Worm (Caenorhabditis elegans): ENCODE data around the gene twk-48.

twk-48 gene

DNA sequence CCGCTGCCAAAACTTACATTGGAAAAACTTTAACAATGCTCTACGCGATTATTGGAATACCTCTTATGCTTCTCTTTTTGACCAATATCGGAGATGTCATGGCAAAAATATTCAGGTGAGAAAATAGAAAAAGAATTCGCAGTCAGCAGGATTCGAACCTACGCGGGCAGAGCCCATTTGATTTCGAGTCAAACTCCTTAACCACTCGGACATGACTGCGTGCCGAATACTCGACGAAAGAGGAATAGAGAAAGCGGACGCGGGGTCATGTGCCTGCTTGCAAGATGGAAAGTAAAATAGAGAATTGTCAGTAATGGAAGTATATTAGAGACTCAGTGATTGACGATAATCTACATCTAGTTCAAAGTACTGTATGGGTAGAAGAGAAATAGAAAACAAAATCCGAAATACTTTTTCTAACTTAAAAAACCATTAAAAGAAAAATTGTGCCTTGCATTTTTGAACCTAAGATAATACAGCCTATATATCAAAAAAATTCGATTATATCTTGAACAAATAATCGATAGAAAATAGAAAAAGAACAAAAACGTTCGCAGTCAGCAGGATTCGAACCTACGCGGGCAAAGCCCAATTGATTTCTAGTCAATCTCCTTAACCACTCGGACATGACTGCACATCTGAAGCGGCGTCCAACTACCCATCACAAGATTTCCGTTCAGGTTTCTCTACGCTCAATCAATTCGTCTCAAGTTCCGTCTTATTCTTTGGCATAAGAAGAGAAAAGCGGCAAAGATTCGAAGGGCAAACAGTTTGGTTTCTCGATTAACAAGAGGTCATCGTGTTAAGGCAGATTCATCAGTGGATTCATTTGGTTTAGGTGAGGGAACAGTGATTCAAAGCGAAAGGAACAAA is 1.2 kb downstream of the twk-48 start (continued):
- TF ChIP-seq pha-4 (tag; optimal IDR thresholded peaks at IDR 0.05) = no peak
- TF ChIP-seq ztf-25 (GFP tag; IDR thresholded peaks at IDR 0.05) = peak; percentile 85
- TF ChIP-seq cebp-2 (GFP tag; IDR thresholded peaks at IDR 0.05) = peak; percentile 89; the same call in 1 of the 2 replicates
- TF ChIP-seq attf-3 (GFP tag; conservative IDR thresholded peaks at IDR 0.05) = 0 out of 2 replicates have a peak, but pooled peaks have one; percentile 37
- TF ChIP-seq mel-28 (tag; optimal IDR thresholded peaks at IDR 0.05; ENCODE audit: borderline replicate concordance) = peak; percentile 10
- peak; percentile 28 for TF ChIP-seq attf-5 (GFP tag; optimal IDR thresholded peaks at IDR 0.05)
- peak; percentile 75; the same call in 1 of the 2 replicates for TF ChIP-seq egl-44 (GFP tag; IDR thresholded peaks at IDR 0.05)
- no peak for TF ChIP-seq ceh-91 (GFP tag; IDR thresholded peaks at IDR 0.05)
- TF ChIP-seq snpc-1.3 (tag; optimal IDR thresholded peaks at IDR 0.05; ENCODE audit: insufficient read depth) = peak; percentile 53
- TF ChIP-seq ama-1 (optimal IDR thresholded peaks at IDR 0.05) = no peak
- TF ChIP-seq ama-1 (GFP tag; optimal IDR thresholded peaks at IDR 0.05) = peak in 1 of 2 experiments; percentile 63
- TF ChIP-seq lin-54 (GFP tag; optimal IDR thresholded peaks at IDR 0.05) = peak; percentile 67
- TF ChIP-seq akir-1 (GFP tag; optimal IDR thresholded peaks at IDR 0.05) = no peak
- no peak for TF ChIP-seq F57A8.1 (GFP tag; optimal IDR thresholded peaks at IDR 0.05)
- TF ChIP-seq ztf-3 (GFP tag; optimal IDR thresholded peaks at IDR 0.05) = no peak
- TF ChIP-seq F33H1.4 (GFP tag; IDR thresholded peaks at IDR 0.05) = peak; percentile 34; the same call in 1 of the 2 replicates
- TF ChIP-seq F55B11.4 (tag; optimal IDR thresholded peaks at IDR 0.05; ENCODE audit: borderline replicate concordance, insufficient read depth) = no peak
- TF ChIP-seq gei-17 (GFP tag; optimal IDR thresholded peaks at IDR 0.05) = no peak
- TF ChIP-seq snpc-3.4 (tag; optimal IDR thresholded peaks at IDR 0.05) = peak; percentile 54
- no peak for TF ChIP-seq F49E8.2 (tag; optimal IDR thresholded peaks at IDR 0.05; ENCODE audit: insufficient read depth)
- peak; percentile 49; the same call in 1 of the 2 replicates for TF ChIP-seq Y67H2A.10 (GFP tag; conservative IDR thresholded peaks at IDR 0.05)
- TF ChIP-seq sdz-38 (tag; optimal IDR thresholded peaks at IDR 0.05) = no peak
- peak; percentile 51 for TF ChIP-seq hlh-12 (tag; optimal IDR thresholded peaks at IDR 0.05)
- peak; percentile 86 for TF ChIP-seq die-1 (tag; optimal IDR thresholded peaks at IDR 0.05)
- TF ChIP-seq ztf-28 (GFP tag; IDR thresholded peaks at IDR 0.05) = no peak
- no peak for TF ChIP-seq unc-62 (GFP tag; optimal IDR thresholded peaks at IDR 0.05)
- TF ChIP-seq ccch-3 (GFP tag; optimal IDR thresholded peaks at IDR 0.05) = peak; percentile 61
- no peak for TF ChIP-seq B0035.1 (tag; optimal IDR thresholded peaks at IDR 0.05)
- TF ChIP-seq nhr-90 (tag; optimal IDR thresholded peaks at IDR 0.05) = peak; percentile 78
- TF ChIP-seq T26A5.8 (tag; optimal IDR thresholded peaks at IDR 0.05) = no peak
- peak; percentile 71; the same call in 1 of the 2 replicates for TF ChIP-seq Y56A3A.18 (GFP tag; IDR thresholded peaks at IDR 0.05)
- TF ChIP-seq ceh-58 (GFP tag; IDR thresholded peaks at IDR 0.05) = no peak
- TF ChIP-seq let-526 (GFP tag; IDR thresholded peaks at IDR 0.05) = peak; percentile 68; the same call in 1 of the 2 replicates
- peak; percentile 78; the same call in 1 of the 2 replicates for TF ChIP-seq hmg-20 (GFP tag; IDR thresholded peaks at IDR 0.05)
- TF ChIP-seq ceh-79 (tag; optimal IDR thresholded peaks at IDR 0.05) = no peak
- no peak for TF ChIP-seq hlh-26 (GFP tag; conservative IDR thresholded peaks at IDR 0.05)
- no peak for TF ChIP-seq egrh-3 (GFP tag; IDR thresholded peaks at IDR 0.05)
- TF ChIP-seq mcd-1 (GFP tag; IDR thresholded peaks at IDR 0.05) = peak; percentile 72
- no peak for TF ChIP-seq ztf-22 (GFP tag; optimal IDR thresholded peaks at IDR 0.05)
- TF ChIP-seq Y53F4B.3 (GFP tag; IDR thresholded peaks at IDR 0.05) = 0 out of 2 replicates have a peak, but pooled peaks have one; percentile 40
- TF ChIP-seq cebp-1 (GFP tag; IDR thresholded peaks at IDR 0.05) = no peak; the same call in 1 of the 2 replicates
- peak; percentile 66 for TF ChIP-seq cebp-1 (tag; optimal IDR thresholded peaks at IDR 0.05)
- TF ChIP-seq ztf-26 (tag; optimal IDR thresholded peaks at IDR 0.05) = peak; percentile 47
- no peak for TF ChIP-seq nhr-120 (GFP tag; IDR thresholded peaks at IDR 0.05)
- no peak for TF ChIP-seq repo-1 (tag; optimal IDR thresholded peaks at IDR 0.05)
- no peak for TF ChIP-seq lsy-27 (tag; optimal IDR thresholded peaks at IDR 0.05; ENCODE audit: borderline replicate concordance, insufficient read depth)
